Fruit fly (Drosophila melanogaster): ENCODE data around the gene Duba.

- no peak for TF ChIP-seq rgr (GFP tag; optimal IDR thresholded peaks at IDR 0.05)
- TF ChIP-seq Hr83 (GFP tag; optimal IDR thresholded peaks at IDR 0.05; ENCODE audit: poor library complexity, severe bottlenecking): no peak
- TF ChIP-seq pan (optimal IDR thresholded peaks at IDR 0.05): no peak
- TF ChIP-seq fru (GFP tag; optimal IDR thresholded peaks at IDR 0.05): no peak
- TF ChIP-seq psq (GFP tag; optimal IDR thresholded peaks at IDR 0.05): no peak
- no peak for TF ChIP-seq woc (GFP tag; optimal IDR thresholded peaks at IDR 0.05)
- peak; percentile 57 for TF ChIP-seq sv (GFP tag; optimal IDR thresholded peaks at IDR 0.05)
- TF ChIP-seq CG32264 (GFP tag; optimal IDR thresholded peaks at IDR 0.05): no peak
- peak; percentile 89 for TF ChIP-seq Dfd (GFP tag; optimal IDR thresholded peaks at IDR 0.05)
- TF ChIP-seq GATAd (GFP tag; optimal IDR thresholded peaks at IDR 0.05): no peak
- TF ChIP-seq h (GFP tag; optimal IDR thresholded peaks at IDR 0.05): no peak
These were observed 53.4 kb downstream of the Duba start for dm6 chr3L:11555662-11556460.
